Fruit fly (Drosophila melanogaster) whole organism, prepupa: ENCODE results near the gene Arfrp1.

ENCODE experiments used
- CG16779 ChIP-seq: fragments of 200-800 bp; sonication (Bioruptor generic); optimal IDR thresholded peaks from 3 replicates; lab custom pipeline; 2017; ENCODE audit warnings: missing biosample characterization, mild to moderate bottlenecking, missing genetic modification characterization
- CG6276 ChIP-seq: fragments of 200-800 bp; sonication (Bioruptor generic); optimal IDR thresholded peaks from 2 replicates; lab custom pipeline; 2017; ENCODE audit warnings: missing biosample characterization, mild to moderate bottlenecking, missing genetic modification characterization
- Ets96B ChIP-seq: fragments of 200-800 bp; optimal IDR thresholded peaks from 2 replicates; lab custom pipeline; 2019; ENCODE audit warnings: missing biosample characterization, mild to moderate bottlenecking, missing genetic modification characterization, moderate library complexity
- OdsH ChIP-seq: fragments of 200-800 bp; sonication (Bioruptor generic); optimal IDR thresholded peaks from 3 replicates; lab custom pipeline; 2016; ENCODE audit warnings: missing biosample characterization, missing genetic modification characterization

DNA sequence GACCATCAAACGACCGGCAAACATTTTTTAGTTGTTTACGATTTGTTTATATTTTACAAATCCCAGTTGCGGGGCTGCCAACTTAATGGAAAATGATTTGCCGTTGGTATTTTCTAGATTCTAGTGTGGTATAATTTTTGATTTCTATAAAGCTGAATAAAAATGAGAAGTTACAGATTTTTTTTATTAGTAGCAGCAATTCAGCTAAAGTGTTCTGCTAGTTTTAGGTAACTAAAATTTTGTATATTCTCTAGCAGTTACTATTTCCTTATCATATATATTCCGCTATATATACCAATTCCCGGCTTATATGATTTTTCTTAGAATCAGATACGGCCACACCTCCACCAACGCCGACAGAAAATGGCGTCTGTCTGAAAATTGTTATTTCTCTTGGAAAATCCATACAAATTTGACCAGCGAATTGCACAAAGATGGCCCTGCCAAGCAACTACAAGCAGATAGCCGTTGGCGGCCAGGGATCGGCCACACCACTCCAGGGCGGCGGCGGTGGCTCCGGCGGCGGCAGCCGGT, 42.2 kb downstream of the Arfrp1 start, which contains the start of the genes fh and Bap111:
- TF ChIP-seq CG16779 (tag; lab: Kevin White, UChicago) (no peak), Ets96B (tag; lab: Kevin White, UChicago) (no peak), CG6276 (GFP tag; lab: Kevin White, UChicago) (no peak), OdsH (no peak)
